Worm (Caenorhabditis elegans) whole organism, midembryonic: ENCODE data around the gene srv-10.

Experiments used
- cog-1 ChIP-seq: sonication (generic microtip); optimal IDR thresholded peaks from 2 replicates; lab custom pipeline; 2016; ENCODE audit warnings: missing genetic modification characterization, missing compliant biosample characterization
- flt-1 ChIP-seq: fragments of 200-800 bp; sonication (Bioruptor generic); IDR thresholded peaks from 2 replicates; pipeline ENCODE4 v1.3.6; 2022; ENCODE audit warnings: missing genetic modification characterization, missing compliant biosample characterization
- ref-1 ChIP-seq: fragments of 200-800 bp; sonication (Bioruptor generic); conservative IDR thresholded peaks from 2 replicates; pipeline ENCODE4 v1.3.6; 2022; ENCODE audit warnings: missing genetic modification reagents, missing genetic modification characterization, missing compliant biosample characterization
- tab-1 ChIP-seq: fragments of 200-800 bp; sonication (Bioruptor generic); IDR thresholded peaks from 2 replicates; pipeline ENCODE4 v1.3.6; 2022; ENCODE audit warnings: missing genetic modification characterization, missing compliant biosample characterization
- ztf-29 ChIP-seq: fragments of 200-800 bp; sonication (Bioruptor generic); IDR thresholded peaks from 2 replicates; pipeline ENCODE4 v1.3.6; 2022; ENCODE audit warnings: missing genetic modification reagents, missing genetic modification characterization, missing compliant biosample characterization

The srv-10 gene

ce11 chrV:13473467-13473866 is 49.8 kb downstream of the srv-10 start, which contains the start of gene T10G3.1:
T10G3.1 (minus strand) TSS chrV:13473679.
- TF ChIP-seq ztf-29 (GFP tag; lab: Robert Waterston, UW) (no peak), ref-1 (GFP tag; lab: Robert Waterston, UW) (no peak), tab-1 (no peak), cog-1 (tag; lab: Kevin White, UChicago) (no peak), flt-1 (GFP tag; lab: Robert Waterston, UW) (no peak)
